Fruit fly (Drosophila melanogaster) whole organism: ENCODE results near the gene CG6059.

Source experiments
- CG8478 ChIP-seq: fragments of >200 bp; optimal IDR thresholded peaks from 2 replicates; lab custom pipeline; 2018; ENCODE audit warnings: inconsistent platforms
- Dll ChIP-seq: fragments of >200 bp; optimal IDR thresholded peaks from 2 replicates; lab custom pipeline; 2017
- pan ChIP-seq: fragments of >200 bp; optimal IDR thresholded peaks from 2 replicates; lab custom pipeline; 2017
- psq ChIP-seq: fragments of >200 bp; optimal IDR thresholded peaks from 2 replicates; lab custom pipeline; 2017
- usp ChIP-seq: fragments of >200 bp; optimal IDR thresholded peaks from 2 replicates; lab custom pipeline; 2017; ENCODE audit warnings: missing biosample characterization, missing genetic modification characterization, mixed read lengths

dm6 chr3R:27165416-27165982, 41.0 kb upstream of the CG6059 start, which contains the start of the genes CG34293 and spn-D:
- TF ChIP-seq psq (lab: Kevin White, UChicago) (no peak), Dll (lab: Kevin White, UChicago) (no peak), pan (lab: Kevin White, UChicago) (no peak), CG8478 (lab: Kevin White, UChicago) (no peak), usp (GFP tag; lab: Kevin White, UChicago) (no peak)
